Worm (Caenorhabditis elegans) whole organism, L2 larva: ENCODE data around the gene K02E7.7.

ENCODE experiments used
- C34F6.9 ChIP-seq: fragments of 150-350 bp; optimal IDR thresholded peaks from 2 replicates; lab custom pipeline; 2014; ENCODE audit warnings: missing biosample characterization, missing genetic modification characterization
- R02D3.7 ChIP-seq: fragments of 150-350 bp; optimal IDR thresholded peaks from 2 replicates; lab custom pipeline; 2014; ENCODE audit warnings: missing biosample characterization, missing genetic modification characterization
- alr-1 ChIP-seq: fragments of 150-350 bp; optimal IDR thresholded peaks from 2 replicates; lab custom pipeline; 2014; ENCODE audit warnings: missing biosample characterization, missing genetic modification characterization
- aly-2 ChIP-seq: fragments of 150-350 bp; optimal IDR thresholded peaks from 2 replicates; lab custom pipeline; 2014; ENCODE audit warnings: missing biosample characterization, missing genetic modification characterization
- dmd-4 ChIP-seq: sonication (generic microtip); optimal IDR thresholded peaks from 2 replicates; lab custom pipeline; 2017; ENCODE audit warnings: missing biosample characterization, missing genetic modification characterization
- elt-3 ChIP-seq: sonication (generic microtip); optimal IDR thresholded peaks from 2 replicates; lab custom pipeline; 2017; ENCODE audit warnings: missing biosample characterization, missing genetic modification characterization
- lin-13 ChIP-seq: fragments of 150-350 bp; optimal IDR thresholded peaks from 2 replicates; lab custom pipeline; 2014; ENCODE audit warnings: missing biosample characterization, missing genetic modification reagents, missing genetic modification characterization
- lsy-2 ChIP-seq, 2 experiments: fragments of 150-350 bp in 1 of 2; sonication (generic microtip) in 1 of 2; optimal IDR thresholded peaks; 2 replicates each; lab custom pipeline; 2014 to 2017; ENCODE audit warnings: missing biosample characterization in 2 of 2, missing genetic modification characterization in 2 of 2
- mbf-1 ChIP-seq: sonication (generic microtip); optimal IDR thresholded peaks from 2 replicates; lab custom pipeline; 2017; ENCODE audit warnings: missing biosample characterization, missing genetic modification characterization
- nhr-10 ChIP-seq: sonication (generic microtip); optimal IDR thresholded peaks from 2 replicates; lab custom pipeline; 2017; ENCODE audit warnings: missing biosample characterization, missing genetic modification characterization
- nhr-11 ChIP-seq: fragments of 150-350 bp; optimal IDR thresholded peaks from 2 replicates; lab custom pipeline; 2014; ENCODE audit warnings: missing biosample characterization, missing genetic modification characterization
- nhr-12 ChIP-seq: fragments of 150-350 bp; optimal IDR thresholded peaks from 2 replicates; lab custom pipeline; 2014; ENCODE audit warnings: missing biosample characterization, missing genetic modification characterization
- nhr-77 ChIP-seq: fragments of 150-350 bp; optimal IDR thresholded peaks from 2 replicates; lab custom pipeline; 2014; ENCODE audit warnings: missing biosample characterization, missing genetic modification characterization
- sem-4 ChIP-seq: fragments of 150-350 bp; optimal IDR thresholded peaks from 2 replicates; lab custom pipeline; 2014; ENCODE audit warnings: missing biosample characterization, missing genetic modification reagents, missing genetic modification characterization
- sma-3 ChIP-seq: sonication (generic microtip); optimal IDR thresholded peaks from 2 replicates; lab custom pipeline; 2016; ENCODE audit warnings: missing genetic modification reagents, missing genetic modification characterization, missing compliant biosample characterization
- sma-9 ChIP-seq, 2 experiments: fragments of 150-350 bp in 1 of 2; sonication (generic microtip) in 1 of 2; optimal IDR thresholded peaks; 2 replicates each; lab custom pipeline; 2014 to 2016; ENCODE audit warnings: missing genetic modification characterization in 2 of 2, mild to moderate bottlenecking in 1 of 2, missing biosample characterization in 1 of 2, missing compliant biosample characterization in 1 of 2, missing genetic modification reagents in 1 of 2, moderate library complexity in 1 of 2
- ztf-1 ChIP-seq: fragments of 200-800 bp; sonication (Bioruptor generic); conservative IDR thresholded peaks from 2 replicates; pipeline ENCODE4 v1.3.6; 2022; ENCODE audit warnings: missing genetic modification characterization, missing compliant biosample characterization
- ztf-4 ChIP-seq: fragments of 150-350 bp; optimal IDR thresholded peaks from 2 replicates; lab custom pipeline; 2014; ENCODE audit warnings: missing biosample characterization, missing genetic modification characterization

Gene K02E7.7

DNA sequence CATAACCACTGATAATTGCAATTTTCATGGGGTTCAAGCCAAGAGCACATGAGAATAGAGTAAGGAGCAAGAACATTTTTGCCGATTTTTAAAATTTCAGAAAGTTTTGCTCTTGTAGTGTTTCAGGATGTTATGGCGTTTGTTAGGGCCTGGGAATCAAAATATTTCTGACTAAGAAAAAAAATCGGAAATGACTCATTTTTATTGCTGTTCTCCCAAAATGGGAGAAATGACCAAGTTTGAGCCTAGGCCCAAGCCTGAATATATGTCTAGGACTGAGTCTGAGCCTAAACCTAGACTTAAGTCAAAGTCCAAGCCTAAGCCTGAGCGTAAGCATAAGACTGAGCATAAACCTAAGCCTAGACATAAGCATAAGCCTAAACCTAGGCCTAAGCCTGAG is 49.6 kb downstream of the K02E7.7 start, which contains the start of gene T13B5.9:
Gene T13B5.9, minus strand, starts transcription at position 101 of the 400 bp plus-strand sequence.
- TF ChIP-seq alr-1 (tag; lab: Kevin White, UChicago) = no peak
- no peak for TF ChIP-seq mbf-1 (tag; lab: Kevin White, UChicago)
- no peak for TF ChIP-seq ztf-1 (GFP tag; lab: Robert Waterston, UW)
- no peak for TF ChIP-seq lsy-2 (tag; optimal IDR thresholded peaks at IDR 0.05; lab: Kevin White, UChicago)
- no peak for TF ChIP-seq nhr-77
- no peak for TF ChIP-seq aly-2 (tag; lab: Kevin White, UChicago)
- no peak for TF ChIP-seq elt-3 (tag; lab: Kevin White, UChicago)
- no peak for TF ChIP-seq nhr-10
- TF ChIP-seq ztf-4 (tag; lab: Kevin White, UChicago) = no peak
- TF ChIP-seq nhr-12 = no peak
- no peak for TF ChIP-seq nhr-11

DNA sequence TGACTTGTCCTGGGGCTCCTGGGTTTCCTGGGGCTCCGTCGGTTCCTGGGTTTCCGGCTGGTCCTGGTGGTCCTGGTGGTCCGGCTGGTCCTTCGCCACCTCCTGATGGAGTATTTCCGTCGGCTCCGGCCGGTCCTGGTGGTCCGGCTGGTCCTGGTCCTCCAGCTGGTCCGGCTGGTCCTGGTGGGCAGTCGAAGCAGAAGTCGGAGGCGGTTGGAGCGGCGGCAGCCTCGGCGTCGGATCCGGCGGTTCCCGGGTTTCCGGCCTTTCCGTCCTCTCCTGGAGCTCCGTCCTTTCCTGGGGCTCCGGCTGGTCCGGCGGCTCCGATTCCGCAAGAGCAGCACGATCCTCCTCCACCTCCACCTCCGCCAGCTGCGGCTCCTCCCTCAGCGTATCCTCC is 50.5 kb downstream of the K02E7.7 start:
- TF ChIP-seq ztf-4 (tag; lab: Kevin White, UChicago) (no peak), ztf-1 (GFP tag; lab: Robert Waterston, UW) (no peak), sma-3 (no peak), R02D3.7 (tag; lab: Kevin White, UChicago) (no peak), lin-13 (GFP tag; lab: Kevin White, UChicago) (no peak), sma-9 (GFP tag; optimal IDR thresholded peaks at IDR 0.05; lab: Kevin White, UChicago) (no peak), sma-9 (tag; optimal IDR thresholded peaks at IDR 0.05; lab: Kevin White, UChicago) (no peak), sem-4 (tag; lab: Kevin White, UChicago) (no peak), dmd-4 (tag; lab: Kevin White, UChicago) (no peak), alr-1 (tag; lab: Kevin White, UChicago) (no peak), C34F6.9 (tag; lab: Kevin White, UChicago) (no peak)
